Fruit fly (Drosophila melanogaster): Measurements from ENCODE around the gene CycD.

The CycD gene

DNA sequence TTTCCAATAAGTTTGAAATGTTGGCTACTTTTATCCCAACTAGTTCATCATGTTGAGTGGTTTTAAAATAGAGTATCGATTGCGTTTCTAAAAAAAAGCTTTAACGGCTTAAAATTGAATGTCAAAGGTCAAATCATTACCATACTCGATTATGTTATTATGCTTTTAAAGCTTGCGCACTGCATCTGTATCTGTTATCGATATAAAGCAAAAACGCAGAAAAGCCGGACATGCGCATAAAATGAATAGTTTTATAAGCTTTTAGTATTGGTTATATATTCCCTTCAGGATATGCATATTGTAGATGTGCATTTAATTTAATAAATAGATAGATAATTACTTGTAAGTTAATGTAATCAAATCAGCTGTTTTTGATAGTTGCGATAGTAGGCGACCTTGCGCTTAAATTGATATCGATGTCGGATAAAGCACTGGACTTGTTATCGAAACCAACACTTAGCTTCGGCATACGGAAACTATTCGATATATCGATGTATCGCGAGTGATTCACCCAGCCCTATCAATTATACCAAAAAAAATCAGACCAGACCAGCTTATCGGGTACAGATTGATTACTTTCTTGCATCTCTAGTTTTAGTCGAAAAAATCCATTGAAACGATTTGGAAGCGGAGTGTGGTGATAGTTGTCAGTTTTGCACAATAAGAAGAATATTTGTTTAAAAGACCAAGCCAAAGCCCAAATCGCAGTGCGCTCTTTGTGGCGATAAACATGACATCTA lies 17.7 kb downstream of the CycD start, which contains the start of gene shi (continued):
- peak; percentile 32 for TF ChIP-seq CrebB (tag; optimal IDR thresholded peaks at IDR 0.05)
- peak; percentile 36 for TF ChIP-seq CG33213 (GFP tag; optimal IDR thresholded peaks at IDR 0.05)
- peak; percentile 3 for TF ChIP-seq CG4617 (GFP tag; optimal IDR thresholded peaks at IDR 0.05; ENCODE audit: borderline replicate concordance)
- TF ChIP-seq kah (GFP tag; optimal IDR thresholded peaks at IDR 0.05), result no peak
- TF ChIP-seq zen2 (GFP tag; IDR thresholded peaks at IDR 0.05; ENCODE audit: partially characterized antibody), result peak; percentile 97; the same call in 2 of the 3 replicates
- 0 out of 2 replicates have a peak, but pooled peaks have one; percentile 14 for TF ChIP-seq CG17328 (GFP tag; IDR thresholded peaks at IDR 0.05)
- TF ChIP-seq vvl (GFP tag; IDR thresholded peaks at IDR 0.05), result peak; percentile 85; the same call in 1 of the 2 replicates
- TF ChIP-seq Hmx (GFP tag; optimal IDR thresholded peaks at IDR 0.05), result no peak
- no peak for TF ChIP-seq CG18764 (GFP tag; optimal IDR thresholded peaks at IDR 0.05)
- TF ChIP-seq hb (GFP tag; IDR thresholded peaks at IDR 0.05; ENCODE audit: partially characterized antibody), result peak; percentile 99
- peak; percentile 63 for TF ChIP-seq B-H2 (GFP tag; optimal IDR thresholded peaks at IDR 0.05)
- TF ChIP-seq HLH4C (GFP tag; IDR thresholded peaks at IDR 0.05; ENCODE audit: partially characterized antibody), result peak; percentile 99
- peak; percentile 80 for TF ChIP-seq CG34376 (GFP tag; optimal IDR thresholded peaks at IDR 0.05)
- TF ChIP-seq CG11560 (tag; IDR thresholded peaks at IDR 0.05), result peak; percentile 95
- no peak for TF ChIP-seq cad (GFP tag; optimal IDR thresholded peaks at IDR 0.05)
- TF ChIP-seq BEAF-32 (GFP tag; optimal IDR thresholded peaks at IDR 0.05), result peak; percentile 98
- no peak for TF ChIP-seq CG9215 (GFP tag; IDR thresholded peaks at IDR 0.05)
- TF ChIP-seq wor (GFP tag; IDR thresholded peaks at IDR 0.05), result no peak
- TF ChIP-seq row (GFP tag; IDR thresholded peaks at IDR 0.05), result peak; percentile 67
- no peak for TF ChIP-seq CG18262 (tag; optimal IDR thresholded peaks at IDR 0.05)
- TF ChIP-seq HLHmδ (GFP tag; optimal IDR thresholded peaks at IDR 0.05), result no peak
- no peak for TF ChIP-seq CG15011 (GFP tag; optimal IDR thresholded peaks at IDR 0.05)
- no peak for TF ChIP-seq dysf (GFP tag; IDR thresholded peaks at IDR 0.05)
- peak; percentile 13 for TF ChIP-seq zfh2 (GFP tag; optimal IDR thresholded peaks at IDR 0.05)
- peak; percentile 9 for TF ChIP-seq CG3995 (GFP tag; optimal IDR thresholded peaks at IDR 0.05)
- no peak for TF ChIP-seq CG1792 (GFP tag; optimal IDR thresholded peaks at IDR 0.05)
- peak; percentile 51 for TF ChIP-seq ssp (GFP tag; IDR thresholded peaks at IDR 0.05)
- peak; percentile 50 for TF ChIP-seq sqz (GFP tag; optimal IDR thresholded peaks at IDR 0.05)
- TF ChIP-seq Bdp1 (GFP tag; optimal IDR thresholded peaks at IDR 0.05), result no peak
- no peak for TF ChIP-seq CG4404 (GFP tag; IDR thresholded peaks at IDR 0.05)
- peak in 1 of 2 experiments; percentile 53 for TF ChIP-seq Hr51 (GFP tag; optimal IDR thresholded peaks at IDR 0.05)
- no peak for TF ChIP-seq pum (GFP tag; optimal IDR thresholded peaks at IDR 0.05)
- peak; percentile 26 for TF ChIP-seq dm (GFP tag; optimal IDR thresholded peaks at IDR 0.05)
- TF ChIP-seq NfI (GFP tag; optimal IDR thresholded peaks at IDR 0.05), result no peak
- TF ChIP-seq Dll (GFP tag; IDR thresholded peaks at IDR 0.05; ENCODE audit: partially characterized antibody), result peak; percentile 95
- no peak for TF ChIP-seq CG11398 (GFP tag; optimal IDR thresholded peaks at IDR 0.05)
- TF ChIP-seq MESR4 (GFP tag; optimal IDR thresholded peaks at IDR 0.05), result peak; percentile 72
- TF ChIP-seq knrl (GFP tag; IDR thresholded peaks at IDR 0.05; ENCODE audit: partially characterized antibody), result peak; percentile 97
- TF ChIP-seq gfzf (GFP tag; optimal IDR thresholded peaks at IDR 0.05), result peak; percentile 53
- peak; percentile 44 for TF ChIP-seq phol (tag; optimal IDR thresholded peaks at IDR 0.05)
- TF ChIP-seq nerfin-1 (tag; optimal IDR thresholded peaks at IDR 0.05), result no peak
- TF ChIP-seq ro (GFP tag; IDR thresholded peaks at IDR 0.05), result no peak
- TF ChIP-seq Hand (GFP tag; optimal IDR thresholded peaks at IDR 0.05), result no peak
- TF ChIP-seq p53 (GFP tag; optimal IDR thresholded peaks at IDR 0.05), result no peak
- peak; percentile 97 for TF ChIP-seq inv (GFP tag; IDR thresholded peaks at IDR 0.05; ENCODE audit: partially characterized antibody)
- peak; percentile 99 for TF ChIP-seq vnd (GFP tag; IDR thresholded peaks at IDR 0.05; ENCODE audit: partially characterized antibody)
- TF ChIP-seq chm (GFP tag; IDR thresholded peaks at IDR 0.05), result no peak
- peak; percentile 28 for TF ChIP-seq CG10431 (GFP tag; optimal IDR thresholded peaks at IDR 0.05)
- TF ChIP-seq Scr (GFP tag; IDR thresholded peaks at IDR 0.05; ENCODE audit: partially characterized antibody), result peak; percentile 96

Data from whole organism, embryonic.